Fruit fly (Drosophila melanogaster): Measurements from ENCODE around the gene CG12519.
A peak's percentile ranks its signal among the peaks of the same experiment; 100 is the strongest.
"Not testable (repeated sequence)": the region's sequence is repeated elsewhere in the genome, so short reads cannot be mapped to it uniquely, and the experiment has no call there.

Gene CG12519

DNA sequence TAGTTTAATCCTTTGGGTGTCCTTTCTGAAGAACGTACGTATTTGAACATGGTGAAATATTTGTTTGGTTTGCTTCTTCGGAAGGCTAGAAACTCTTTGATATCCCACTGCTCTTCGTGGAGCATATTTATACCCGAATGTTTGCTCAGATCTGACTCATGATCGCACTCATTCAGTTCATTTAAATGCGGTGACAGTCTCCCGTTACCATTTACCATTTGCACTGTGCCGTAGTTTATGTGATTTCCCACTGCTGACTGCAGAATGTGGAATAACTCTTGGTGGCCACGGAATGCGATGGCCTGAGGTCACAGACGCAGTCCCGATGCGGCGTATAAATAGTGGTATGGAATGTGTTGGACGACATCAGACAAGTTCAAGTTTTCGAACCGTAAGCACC is at the start of gene CG12519, which contains the start of gene 825-Oak:
Gene CG12519, plus strand, starts transcription at position 364 of the 400 bp plus-strand sequence.
Gene 825-Oak, minus strand, starts transcription at position 101 of the 400 bp plus-strand sequence.
- not testable (repeated sequence) for TF ChIP-seq CG10348 (GFP tag; IDR thresholded peaks at IDR 0.05); rn (GFP tag; IDR thresholded peaks at IDR 0.05); D1 (tag; optimal IDR thresholded peaks at IDR 0.05)

- TF ChIP-seq Pif1A (GFP tag; optimal IDR thresholded peaks at IDR 0.05) (no peak), CG15710 (tag; optimal IDR thresholded peaks at IDR 0.05) (peak; percentile 36), CG8159 (tag; optimal IDR thresholded peaks at IDR 0.05) (peak; percentile 54), Snoo (tag; optimal IDR thresholded peaks at IDR 0.05) (no peak), CG4496 (GFP tag; IDR thresholded peaks at IDR 0.05) (peak; percentile 20; the same call in 1 of the 3 replicates), CG9948 (tag; optimal IDR thresholded peaks at IDR 0.05) (peak; percentile 25)
These were observed 30.1 kb upstream of the CG12519 start for dm6 chr3L:19442239-19442638.

DNA sequence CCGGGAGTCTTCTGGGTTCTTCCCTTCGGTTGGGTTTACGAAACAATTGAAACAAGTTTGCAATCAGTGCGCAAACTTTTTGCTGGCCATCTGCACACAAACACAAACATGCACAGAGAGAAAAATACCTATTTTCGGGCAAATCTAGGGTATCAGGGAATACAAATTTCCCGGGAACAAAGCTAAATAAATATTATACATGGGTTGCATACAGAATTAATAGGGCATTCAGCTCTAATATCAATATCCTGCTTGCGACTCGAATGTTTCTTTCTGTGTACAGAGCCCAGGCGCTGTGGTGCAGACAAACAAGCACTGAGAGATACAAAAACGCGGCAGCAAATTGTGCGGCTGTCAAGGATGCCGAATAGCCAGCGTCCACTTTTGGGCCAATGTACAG is 28.2 kb upstream of the CG12519 start:
- TF ChIP-seq EcR (GFP tag; optimal IDR thresholded peaks at IDR 0.05) (no peak), CG8159 (tag; optimal IDR thresholded peaks at IDR 0.05) (peak; percentile 26), CG14655 (GFP tag; optimal IDR thresholded peaks at IDR 0.05) (no peak), Pif1A (GFP tag; optimal IDR thresholded peaks at IDR 0.05) (no peak), D1 (tag; optimal IDR thresholded peaks at IDR 0.05) (no peak), CG15710 (tag; optimal IDR thresholded peaks at IDR 0.05) (peak; percentile 22), CG9948 (tag; optimal IDR thresholded peaks at IDR 0.05) (peak; percentile 25), CG17806 (tag; optimal IDR thresholded peaks at IDR 0.05) (peak; percentile 32), CG10348 (GFP tag; IDR thresholded peaks at IDR 0.05) (no peak), CG13204 (GFP tag; optimal IDR thresholded peaks at IDR 0.05) (no peak), rn (GFP tag; IDR thresholded peaks at IDR 0.05) (no peak), Ets98B (GFP tag; IDR thresholded peaks at IDR 0.05) (no peak), Snoo (tag; optimal IDR thresholded peaks at IDR 0.05) (no peak), CG34367 (tag; optimal IDR thresholded peaks at IDR 0.05) (peak; percentile 0), gl (tag; optimal IDR thresholded peaks at IDR 0.05) (no peak), Pif1B (GFP tag; optimal IDR thresholded peaks at IDR 0.05) (no peak), CG8301 (tag; optimal IDR thresholded peaks at IDR 0.05) (no peak), fd96Ca (GFP tag; IDR thresholded peaks at IDR 0.05) (no peak), CG4496 (GFP tag; IDR thresholded peaks at IDR 0.05) (0 out of 3 replicates have a peak, but pooled peaks have one; percentile 29), CG12605 (GFP tag; IDR thresholded peaks at IDR 0.05) (no peak), CG32121 (GFP tag; IDR thresholded peaks at IDR 0.05) (no peak)

- TF ChIP-seq CG10348 (GFP tag; IDR thresholded peaks at IDR 0.05), result no peak
- TF ChIP-seq EcR (GFP tag; optimal IDR thresholded peaks at IDR 0.05), result no peak
- TF ChIP-seq CG8159 (tag; optimal IDR thresholded peaks at IDR 0.05), result peak; percentile 29
- TF ChIP-seq CG14655 (GFP tag; optimal IDR thresholded peaks at IDR 0.05), result peak; percentile 40
These were observed 25.6 kb upstream of the CG12519 start, which contains the start of the genes CG33062 and Chd3 for dm6 chr3L:19446394-19447349. Gene CG33062, minus strand, starts transcription at chr3L:19446444. Gene Chd3, plus strand, starts transcription at chr3L:19447173.

DNA sequence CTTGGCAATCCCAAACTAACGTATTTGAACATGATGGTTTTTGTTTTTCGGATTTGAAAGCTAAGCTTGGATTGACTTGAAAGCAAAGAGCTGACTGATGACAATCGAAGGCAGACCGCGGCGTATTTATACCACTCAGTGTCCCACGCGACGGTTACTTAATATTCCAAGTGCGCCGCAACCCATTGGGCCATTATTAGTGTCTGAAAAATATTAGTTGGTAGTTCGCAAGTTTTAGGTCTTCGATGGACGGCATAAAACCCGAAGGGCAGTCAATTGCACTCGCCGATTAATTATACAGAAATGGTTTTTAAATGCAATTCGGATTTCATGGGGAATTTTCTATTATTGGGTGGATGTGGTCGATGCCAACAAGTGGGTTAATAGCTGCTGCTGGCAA is 7.6 kb upstream of the CG12519 start, which contains the start of gene CG14095:
Gene CG14095, minus strand, starts transcription at position 101 of the 400 bp plus-strand sequence.
- TF ChIP-seq CG8159 (tag; optimal IDR thresholded peaks at IDR 0.05), result no peak
- no peak for TF ChIP-seq EcR (GFP tag; optimal IDR thresholded peaks at IDR 0.05)

DNA sequence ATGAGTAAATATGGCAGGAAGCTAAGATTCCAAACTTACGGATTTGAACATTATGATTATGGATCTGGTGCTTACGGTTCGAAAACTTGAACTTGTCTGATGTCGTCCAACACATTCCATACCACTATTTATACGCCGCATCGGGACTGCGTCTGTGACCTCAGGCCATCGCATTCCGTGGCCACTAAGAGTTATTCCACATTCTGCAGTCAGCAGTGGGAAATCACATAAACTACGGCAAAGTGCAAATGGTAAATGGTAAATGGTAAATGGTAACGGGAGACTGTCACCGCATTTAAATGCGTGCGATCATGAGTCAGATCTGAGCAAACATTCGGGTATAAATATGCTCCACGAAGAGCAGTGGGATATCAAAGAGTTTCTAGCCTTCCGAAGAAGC is 5.3 kb upstream of the CG12519 start, which contains the start of the genes CG14096 and CG32214:
Gene CG14096, minus strand, starts transcription at position 101 of the 400 bp plus-strand sequence.
Gene CG32214, plus strand, starts transcription at position 368 of the 400 bp plus-strand sequence.
- not testable (repeated sequence) for TF ChIP-seq CG8159 (tag; optimal IDR thresholded peaks at IDR 0.05); rn (GFP tag; IDR thresholded peaks at IDR 0.05); Pif1B (GFP tag; optimal IDR thresholded peaks at IDR 0.05)

DNA sequence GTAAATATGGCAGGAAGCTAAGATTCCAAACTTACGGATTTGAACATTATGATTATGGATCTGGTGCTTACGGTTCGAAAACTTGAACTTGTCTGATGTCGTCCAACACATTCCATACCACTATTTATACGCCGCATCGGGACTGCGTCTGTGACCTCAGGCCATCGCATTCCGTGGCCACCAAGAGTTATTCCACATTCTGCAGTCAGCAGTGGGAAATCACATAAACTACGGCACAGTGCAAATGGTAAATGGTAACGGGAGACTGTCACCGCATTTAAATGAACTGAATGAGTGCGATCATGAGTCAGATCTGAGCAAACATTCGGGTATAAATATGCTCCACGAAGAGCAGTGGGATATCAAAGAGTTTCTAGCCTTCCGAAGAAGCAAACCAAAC is 3.2 kb downstream of the CG12519 start, which contains the start of the genes CG18294 and CG32213:
Gene CG18294, minus strand, starts transcription at position 101 of the 400 bp plus-strand sequence.
Gene CG32213, plus strand, starts transcription at position 362 of the 400 bp plus-strand sequence.
- not testable (repeated sequence) for TF ChIP-seq Ets98B (GFP tag; IDR thresholded peaks at IDR 0.05); CG32121 (GFP tag; IDR thresholded peaks at IDR 0.05); Pif1A (GFP tag; optimal IDR thresholded peaks at IDR 0.05)
